Fruit fly (Drosophila melanogaster) whole organism, embryonic: ENCODE data around the gene Cdc7.
A peak's percentile ranks its signal among the peaks of the same experiment; 100 is the strongest.

Source experiments
- Atf3 ChIP-seq: fragments of 200-800 bp; sonication (Bioruptor generic); optimal IDR thresholded peaks from 3 replicates; lab custom pipeline; 2016; ENCODE audit warnings: missing biosample characterization, missing genetic modification characterization
- Bgb ChIP-seq: fragments of 200-800 bp; sonication (Bioruptor generic); IDR thresholded peaks from 2 replicates; pipeline ENCODE4 v1.3.6; 2022; ENCODE audit warnings: missing biosample characterization, missing genetic modification characterization; ENCODE audit not compliant: partially characterized antibody
- Blimp-1 ChIP-seq: fragments of 200-800 bp; sonication (Bioruptor generic); optimal IDR thresholded peaks from 3 replicates; lab custom pipeline; 2018; ENCODE audit warnings: missing biosample characterization, missing genetic modification characterization, mild to moderate bottlenecking, moderate library complexity, missing genetic modification reagents
- Bteb2 ChIP-seq: fragments of 200-800 bp; sonication (Bioruptor generic); optimal IDR thresholded peaks from 2 replicates; lab custom pipeline; 2016; ENCODE audit warnings: missing biosample characterization, missing genetic modification characterization
- CG11093 ChIP-seq: fragments of 200-800 bp; sonication (Bioruptor generic); IDR thresholded peaks from 3 replicates; pipeline ENCODE4 v1.3.6; 2022; ENCODE audit warnings: missing biosample characterization, missing genetic modification characterization
- CG11398 ChIP-seq: fragments of 200-800 bp; sonication (Bioruptor generic); optimal IDR thresholded peaks from 2 replicates; lab custom pipeline; 2016; ENCODE audit warnings: missing biosample characterization, missing genetic modification characterization
- CG12155 ChIP-seq: fragments of 200-800 bp; sonication (Bioruptor generic); optimal IDR thresholded peaks from 3 replicates; lab custom pipeline; 2016; ENCODE audit warnings: missing biosample characterization, missing genetic modification characterization
- CG13296 ChIP-seq: fragments of 200-800 bp; sonication (Bioruptor generic); optimal IDR thresholded peaks from 3 replicates; lab custom pipeline; 2018; ENCODE audit warnings: missing biosample characterization, mild to moderate bottlenecking, missing genetic modification characterization
- CG18764 ChIP-seq: fragments of 200-800 bp; sonication (Bioruptor generic); optimal IDR thresholded peaks from 3 replicates; lab custom pipeline; 2016; ENCODE audit warnings: missing biosample characterization, missing genetic modification characterization
- CG2120 ChIP-seq: fragments of 200-800 bp; sonication (Bioruptor generic); optimal IDR thresholded peaks from 3 replicates; lab custom pipeline; 2016; ENCODE audit warnings: missing biosample characterization, missing genetic modification characterization
- CG2875 ChIP-seq: fragments of 200-800 bp; sonication (Bioruptor generic); optimal IDR thresholded peaks from 2 replicates; lab custom pipeline; 2017; ENCODE audit warnings: missing biosample characterization, mild to moderate bottlenecking, missing genetic modification characterization, missing genetic modification reagents
- CG31224 ChIP-seq: fragments of 200-800 bp; sonication (Bioruptor generic); IDR thresholded peaks from 2 replicates; pipeline ENCODE4 v1.3.6; 2022; ENCODE audit warnings: missing biosample characterization, missing genetic modification characterization
- CG5180 ChIP-seq: fragments of 200-800 bp; sonication (Bioruptor generic); optimal IDR thresholded peaks from 3 replicates; lab custom pipeline; 2017; ENCODE audit warnings: missing biosample characterization, missing genetic modification characterization, mild to moderate bottlenecking, moderate library complexity, missing genetic modification reagents
- CG5953 ChIP-seq: fragments of 200-800 bp; sonication (Bioruptor generic); IDR thresholded peaks from 2 replicates; pipeline ENCODE4 v1.3.6; 2022; ENCODE audit warnings: missing biosample characterization, missing genetic modification characterization
- CG6254 ChIP-seq: fragments of 200-800 bp; sonication (Bioruptor generic); optimal IDR thresholded peaks from 3 replicates; lab custom pipeline; 2017; ENCODE audit warnings: mild to moderate bottlenecking, missing biosample characterization, missing genetic modification reagents, missing genetic modification characterization
- CG6272 ChIP-seq: fragments of 200-800 bp; sonication (Bioruptor generic); IDR thresholded peaks from 2 replicates; pipeline ENCODE4 v1.3.6; 2022; ENCODE audit warnings: missing biosample characterization, missing genetic modification characterization
- CG8924 ChIP-seq: fragments of 200-800 bp; optimal IDR thresholded peaks from 3 replicates; lab custom pipeline; 2019; ENCODE audit warnings: missing biosample characterization, mild to moderate bottlenecking, missing genetic modification characterization, moderate library complexity
- CG9215 ChIP-seq: fragments of 200-800 bp; sonication (Bioruptor generic); IDR thresholded peaks from 2 replicates; pipeline ENCODE4 v1.3.6; 2022; ENCODE audit warnings: missing biosample characterization, missing genetic modification characterization
- CG9609 ChIP-seq: fragments of 200-800 bp; sonication (Bioruptor generic); optimal IDR thresholded peaks from 3 replicates; lab custom pipeline; 2016; ENCODE audit warnings: missing biosample characterization, missing genetic modification characterization
- CG9817 ChIP-seq: fragments of 200-800 bp; sonication (Bioruptor generic); optimal IDR thresholded peaks from 2 replicates; lab custom pipeline; 2018; ENCODE audit warnings: missing biosample characterization, mild to moderate bottlenecking, missing genetic modification characterization, moderate library complexity
- Dbx ChIP-seq: fragments of 200-800 bp; sonication (Bioruptor generic); IDR thresholded peaks from 3 replicates; pipeline ENCODE4 v1.3.6; 2022; ENCODE audit warnings: missing biosample characterization, missing genetic modification characterization
- Eip74EF ChIP-seq, 2 experiments: fragments of 200-800 bp in 1 of 2; fragments of >200 bp in 1 of 2; sonication (Bioruptor generic) in 1 of 2; optimal IDR thresholded peaks; 2 replicates each; lab custom pipeline; 2017 to 2019; ENCODE audit warnings: missing biosample characterization in 2 of 2, missing genetic modification characterization in 2 of 2, mild to moderate bottlenecking in 1 of 2, moderate library complexity in 1 of 2
- Ets65A ChIP-seq: fragments of 200-800 bp; sonication (Bioruptor generic); peaks from one replicate; lab custom pipeline; 2016; ENCODE audit warnings: missing biosample characterization, missing genetic modification characterization
- HmgZ ChIP-seq: fragments of 200-800 bp; sonication (Bioruptor generic); optimal IDR thresholded peaks from 2 replicates; lab custom pipeline; 2018; ENCODE audit warnings: missing biosample characterization, mild to moderate bottlenecking, missing genetic modification characterization
- Max ChIP-seq: fragments of 200-800 bp; sonication (Bioruptor generic); optimal IDR thresholded peaks from 2 replicates; lab custom pipeline; 2016; ENCODE audit warnings: missing biosample characterization, mild to moderate bottlenecking, missing genetic modification characterization
- Mes4 ChIP-seq: fragments of 200-800 bp; sonication (Bioruptor generic); optimal IDR thresholded peaks from 2 replicates; lab custom pipeline; 2016; ENCODE audit warnings: missing biosample characterization, missing genetic modification characterization
- Nf-YA ChIP-seq: fragments of 200-800 bp; sonication (Bioruptor generic); IDR thresholded peaks from 2 replicates; pipeline ENCODE4 v1.3.6; 2022; ENCODE audit warnings: missing biosample characterization, missing genetic modification characterization
- Optix ChIP-seq: fragments of 200-800 bp; sonication (Bioruptor generic); IDR thresholded peaks from 3 replicates; pipeline ENCODE4 v1.3.6; 2022; ENCODE audit warnings: missing biosample characterization, missing genetic modification characterization
- Six4 ChIP-seq: fragments of 200-800 bp; sonication (Bioruptor generic); optimal IDR thresholded peaks from 2 replicates; lab custom pipeline; 2016; ENCODE audit warnings: missing biosample characterization, missing genetic modification characterization
- YL-1 ChIP-seq: fragments of 200-800 bp; sonication (Bioruptor generic); optimal IDR thresholded peaks from 3 replicates; lab custom pipeline; 2017; ENCODE audit warnings: missing biosample characterization, mild to moderate bottlenecking, missing genetic modification characterization
- ap ChIP-seq: fragments of 200-800 bp; sonication (Bioruptor generic); IDR thresholded peaks from 2 replicates; pipeline ENCODE4 v1.3.6; 2022; ENCODE audit warnings: missing biosample characterization, missing genetic modification characterization
- az2 ChIP-seq: fragments of 200-800 bp; sonication (Bioruptor generic); optimal IDR thresholded peaks from 3 replicates; lab custom pipeline; 2016; ENCODE audit warnings: missing biosample characterization, missing genetic modification characterization
- danr ChIP-seq: fragments of 200-800 bp; sonication (Bioruptor generic); IDR thresholded peaks from 2 replicates; pipeline ENCODE4 v1.3.6; 2022; ENCODE audit warnings: missing biosample characterization, missing genetic modification characterization
- dati ChIP-seq: fragments of 200-800 bp; sonication (Bioruptor generic); IDR thresholded peaks from 2 replicates; pipeline ENCODE4 v1.3.6; 2022; ENCODE audit warnings: missing biosample characterization, missing genetic modification characterization
- ems ChIP-seq: fragments of 200-800 bp; sonication (Bioruptor generic); optimal IDR thresholded peaks from 3 replicates; lab custom pipeline; 2016; ENCODE audit warnings: missing biosample characterization, missing genetic modification characterization
- fu2 ChIP-seq: fragments of 200-800 bp; sonication (Bioruptor generic); optimal IDR thresholded peaks from 2 replicates; lab custom pipeline; 2016; ENCODE audit warnings: missing biosample characterization, missing genetic modification characterization
- gro ChIP-seq: fragments of 200-800 bp; sonication (Bioruptor generic); optimal IDR thresholded peaks from 2 replicates; lab custom pipeline; 2016; ENCODE audit warnings: missing biosample characterization, missing genetic modification characterization
- kni ChIP-seq: fragments of 200-800 bp; sonication (Bioruptor generic); optimal IDR thresholded peaks from 3 replicates; lab custom pipeline; 2017; ENCODE audit warnings: mild to moderate bottlenecking, missing biosample characterization, missing genetic modification reagents, missing genetic modification characterization
- lola ChIP-seq, 3 experiments: fragments of >200 bp in 2 of 3; fragments of 200-800 bp in 1 of 3; sonication (Bioruptor generic) in 1 of 3; optimal IDR thresholded peaks; 2 replicates each; lab custom pipeline; 2017 to 2019; ENCODE audit warnings: missing biosample characterization in 3 of 3, missing genetic modification characterization in 3 of 3, mild to moderate bottlenecking in 1 of 3, moderate library complexity in 1 of 3
- maf-S ChIP-seq: fragments of 200-800 bp; sonication (Bioruptor generic); optimal IDR thresholded peaks from 2 replicates; lab custom pipeline; 2016; ENCODE audit warnings: missing biosample characterization, missing genetic modification characterization
- mirr ChIP-seq: fragments of 200-800 bp; sonication (Bioruptor generic); optimal IDR thresholded peaks from 3 replicates; lab custom pipeline; 2018; ENCODE audit warnings: missing biosample characterization, mild to moderate bottlenecking, missing genetic modification characterization
- onecut ChIP-seq: fragments of 200-800 bp; sonication (Bioruptor generic); IDR thresholded peaks from 2 replicates; pipeline ENCODE4 v1.3.6; 2022; ENCODE audit warnings: missing biosample characterization, missing genetic modification characterization
- pfk ChIP-seq: fragments of 200-800 bp; sonication (Bioruptor generic); optimal IDR thresholded peaks from 2 replicates; lab custom pipeline; 2018; ENCODE audit warnings: missing biosample characterization, mild to moderate bottlenecking, missing genetic modification characterization, moderate library complexity
- pho ChIP-seq: fragments of 200-800 bp; sonication (Bioruptor generic); optimal IDR thresholded peaks from 2 replicates; lab custom pipeline; 2016; ENCODE audit warnings: missing biosample characterization, missing genetic modification characterization
- pita ChIP-seq: fragments of 200-800 bp; sonication (Bioruptor generic); optimal IDR thresholded peaks from 2 replicates; lab custom pipeline; 2017; ENCODE audit warnings: missing biosample characterization, mild to moderate bottlenecking, missing genetic modification characterization
- ro ChIP-seq: fragments of 200-800 bp; sonication (Bioruptor generic); IDR thresholded peaks from 2 replicates; pipeline ENCODE4 v1.3.6; 2022; ENCODE audit warnings: missing biosample characterization, missing genetic modification characterization
- seq ChIP-seq: fragments of 200-800 bp; sonication (Bioruptor generic); IDR thresholded peaks from 2 replicates; pipeline ENCODE4 v1.3.6; 2022; ENCODE audit warnings: missing biosample characterization, missing genetic modification characterization
- unc-4 ChIP-seq: fragments of 200-800 bp; sonication (Bioruptor generic); IDR thresholded peaks from 2 replicates; pipeline ENCODE4 v1.3.6; 2022; ENCODE audit warnings: missing biosample characterization, missing genetic modification characterization; ENCODE audit not compliant: partially characterized antibody
- vnd ChIP-seq: fragments of 200-800 bp; sonication (Bioruptor generic); IDR thresholded peaks from 3 replicates; pipeline ENCODE4 v1.3.6; 2022; ENCODE audit warnings: missing biosample characterization, missing genetic modification characterization; ENCODE audit not compliant: partially characterized antibody
- zen2 ChIP-seq: fragments of 200-800 bp; sonication (Bioruptor generic); IDR thresholded peaks from 3 replicates; pipeline ENCODE4 v1.3.6; 2022; ENCODE audit warnings: missing biosample characterization, missing genetic modification characterization; ENCODE audit not compliant: partially characterized antibody

Gene Cdc7

dm6 chrX:6696467-6696866 lies 42.1 kb downstream of the Cdc7 start (continued):
- TF ChIP-seq unc-4 (no peak), seq (GFP tag; lab: Robert Waterston, UW) (peak; percentile 75), kni (peak; percentile 5), CG11398 (GFP tag; lab: Kevin White, UChicago) (peak; percentile 39), CG18764 (GFP tag; lab: Kevin White, UChicago) (peak; percentile 8), HmgZ (tag; lab: Kevin White, UChicago) (peak; percentile 59), pfk (GFP tag; lab: Kevin White, UChicago) (peak; percentile 17), ro (GFP tag; lab: Robert Waterston, UW) (no peak), maf-S (GFP tag; lab: Kevin White, UChicago) (no peak), Atf3 (GFP tag; lab: Kevin White, UChicago) (peak; percentile 9), mirr (GFP tag; lab: Kevin White, UChicago) (peak; percentile 35), CG9609 (GFP tag; lab: Kevin White, UChicago) (peak; percentile 22), fu2 (peak; percentile 22), zen2 (GFP tag; lab: Robert Waterston, UW) (no peak), Nf-YA (GFP tag; lab: Robert Waterston, UW) (no peak), danr (GFP tag; lab: Robert Waterston, UW) (no peak), CG13296 (GFP tag; lab: Kevin White, UChicago) (peak; percentile 82), Eip74EF (GFP tag; optimal IDR thresholded peaks at IDR 0.05; lab: Kevin White, UChicago) (peak in 1 of 2 experiments; percentile 58), dati (peak; percentile 27; the same call in 1 of the 2 replicates), Six4 (GFP tag; lab: Kevin White, UChicago) (peak; percentile 34), CG6254 (GFP tag; lab: Kevin White, UChicago) (peak; percentile 51), ap (GFP tag; lab: Robert Waterston, UW) (peak; percentile 48), CG12155 (GFP tag; lab: Kevin White, UChicago) (peak; percentile 52), Dbx (GFP tag; lab: Robert Waterston, UW) (peak; percentile 49; the same call in 1 of the 3 replicates), az2 (GFP tag; lab: Kevin White, UChicago) (peak; percentile 55), Ets65A (GFP tag; lab: Kevin White, UChicago) (peak; percentile 89), lola (GFP tag; optimal IDR thresholded peaks at IDR 0.05; lab: Kevin White, UChicago) (peak in 1 of 3 experiments; percentile 51), pho (GFP tag; lab: Kevin White, UChicago) (peak; percentile 63), Max (peak; percentile 15), CG9817 (tag; lab: Kevin White, UChicago) (peak; percentile 51), vnd (GFP tag; lab: Robert Waterston, UW) (no peak), CG9215 (GFP tag; lab: Robert Waterston, UW) (peak; percentile 53), Bgb (GFP tag; lab: Robert Waterston, UW) (no peak), pita (no peak), gro (GFP tag; lab: Kevin White, UChicago) (peak; percentile 79), CG8924 (tag; lab: Kevin White, UChicago) (peak; percentile 72), CG2875 (GFP tag; lab: Kevin White, UChicago) (peak; percentile 31), CG2120 (GFP tag; lab: Kevin White, UChicago) (peak; percentile 79), Blimp-1 (GFP tag; lab: Kevin White, UChicago) (peak; percentile 63), Optix (peak; percentile 67; the same call in 1 of the 3 replicates), CG11093 (GFP tag; lab: Robert Waterston, UW) (0 out of 3 replicates have a peak, but pooled peaks have one; percentile 29), Mes4 (peak; percentile 44), ems (GFP tag; lab: Kevin White, UChicago) (peak; percentile 61), Bteb2 (GFP tag; lab: Kevin White, UChicago) (peak; percentile 43), CG5953 (GFP tag; lab: Robert Waterston, UW) (peak; percentile 42; the same call in 1 of the 2 replicates), YL-1 (peak; percentile 4), onecut (GFP tag; lab: Robert Waterston, UW) (peak; percentile 49; the same call in 1 of the 2 replicates), CG6272 (GFP tag; lab: Robert Waterston, UW) (peak; percentile 38; the same call in 1 of the 2 replicates), CG31224 (GFP tag; lab: Robert Waterston, UW) (no peak), CG5180 (GFP tag; lab: Kevin White, UChicago) (peak; percentile 58)
